Worm (Caenorhabditis elegans): ENCODE results near the gene F57H12.6.

DNA sequence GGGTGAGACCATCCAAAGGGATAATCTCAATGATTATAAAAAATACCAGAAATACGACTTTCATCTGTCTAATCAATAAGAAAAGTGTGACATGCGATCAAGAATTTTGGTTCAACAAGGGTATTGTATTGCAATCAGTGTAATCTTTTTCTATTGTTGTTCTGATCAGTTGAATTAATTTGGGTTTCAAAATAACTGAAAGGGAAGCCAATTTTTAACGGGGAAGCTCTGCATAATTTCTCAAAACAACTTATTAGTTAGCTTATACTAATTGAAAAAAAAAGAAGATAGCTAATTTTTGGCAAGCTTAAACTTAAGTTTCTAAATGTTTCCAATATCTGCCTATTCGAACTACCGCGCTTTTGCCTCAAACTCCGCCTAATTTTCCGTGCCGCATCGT is 48.9 kb downstream of the F57H12.6 start, which contains the start of gene C49H3.12:
- TF ChIP-seq nhr-11 (tag; optimal IDR thresholded peaks at IDR 0.05), result no peak
- TF ChIP-seq lim-6 (tag; optimal IDR thresholded peaks at IDR 0.05), result no peak
- TF ChIP-seq unc-55 (GFP tag; optimal IDR thresholded peaks at IDR 0.05), result no peak
